Fruit fly (Drosophila melanogaster) ovary, adult (tissue): Measurements from ENCODE around the gene Tengl1.

Experiments used
- CG17801 ChIP-seq: fragments of 200-800 bp; optimal IDR thresholded peaks from 2 replicates; lab custom pipeline; 2019; ENCODE audit warnings: missing biosample characterization, mild to moderate bottlenecking, missing genetic modification characterization, moderate library complexity; ENCODE audit not compliant: partially characterized antibody

The Tengl1 gene

dm6 chr2L:2240493-2240892 is at the start of gene Tengl1:
Gene Tengl1, minus strand, starts transcription at chr2L:2240593.
- TF ChIP-seq CG17801 (GFP tag; lab: Kevin White, UChicago) = no peak

dm6 chr2L:2289316-2289715 is 48.9 kb upstream of the Tengl1 start, which contains the start of gene CG17237:
Gene CG17237, minus strand, starts transcription at chr2L:2289416.
- no peak for TF ChIP-seq CG17801 (GFP tag; lab: Kevin White, UChicago)

- TF ChIP-seq CG17801 (GFP tag; lab: Kevin White, UChicago) = no peak
Measured at dm6 chr2L:2287807-2288206, 47.4 kb upstream of the Tengl1 start, which contains the start of gene CG42658. Gene CG42658, minus strand, starts transcription at chr2L:2287907.

dm6 chr2L:2286773-2287172 is 46.4 kb upstream of the Tengl1 start, which contains the start of gene CG31681:
Gene CG31681, minus strand, starts transcription at chr2L:2286873.
- no peak for TF ChIP-seq CG17801 (GFP tag; lab: Kevin White, UChicago)

dm6 chr2L:2284863-2285262 is 44.5 kb upstream of the Tengl1 start, which contains the start of gene CG4271:
Gene CG4271, plus strand, starts transcription at chr2L:2285163.
- TF ChIP-seq CG17801 (GFP tag; lab: Kevin White, UChicago) = no peak

- no peak for TF ChIP-seq CG17801 (GFP tag; lab: Kevin White, UChicago)
Measured at dm6 chr2L:2269040-2269439, 28.6 kb upstream of the Tengl1 start, which contains the start of gene CG17242. Gene CG17242, minus strand, starts transcription at chr2L:2269140.

dm6 chr2L:2265221-2265620 is 24.8 kb upstream of the Tengl1 start, which contains the start of gene CG34049:
Gene CG34049, minus strand, starts transcription at chr2L:2265321.
- no peak for TF ChIP-seq CG17801 (GFP tag; lab: Kevin White, UChicago)

- no peak for TF ChIP-seq CG17801 (GFP tag; lab: Kevin White, UChicago)
Measured at dm6 chr2L:2263142-2263541, 22.7 kb upstream of the Tengl1 start, which contains the start of gene CG4270. Gene CG4270, plus strand, starts transcription at chr2L:2263442.

dm6 chr2L:2254950-2255349 is 14.6 kb upstream of the Tengl1 start, which contains the start of gene Send1:
Gene Send1, minus strand, starts transcription at chr2L:2255050.
- no peak for TF ChIP-seq CG17801 (GFP tag; lab: Kevin White, UChicago)

- TF ChIP-seq CG17801 (GFP tag; lab: Kevin White, UChicago) = no peak
Measured at dm6 chr2L:2252745-2253144, 12.4 kb upstream of the Tengl1 start, which contains the start of gene CG17234. Gene CG17234, plus strand, starts transcription at chr2L:2253045.

- TF ChIP-seq CG17801 (GFP tag; lab: Kevin White, UChicago) = no peak
Measured at dm6 chr2L:2252241-2252640, 11.8 kb upstream of the Tengl1 start, which contains the start of gene CG17239. Gene CG17239, minus strand, starts transcription at chr2L:2252341.

- TF ChIP-seq CG17801 (GFP tag; lab: Kevin White, UChicago) = no peak
Measured at dm6 chr2L:2251175-2251574, 10.8 kb upstream of the Tengl1 start, which contains the start of gene Ser12. Gene Ser12, minus strand, starts transcription at chr2L:2251275.

dm6 chr2L:2249578-2249977 is 9.2 kb upstream of the Tengl1 start:
- no peak for TF ChIP-seq CG17801 (GFP tag; lab: Kevin White, UChicago)

- no peak for TF ChIP-seq CG17801 (GFP tag; lab: Kevin White, UChicago)
Measured at dm6 chr2L:2242783-2243182, 2.4 kb upstream of the Tengl1 start.

- peak; percentile 15 for TF ChIP-seq CG17801 (GFP tag; lab: Kevin White, UChicago)
Measured at dm6 chr2L:2242139-2242538, 1.7 kb upstream of the Tengl1 start, which contains the start of gene CG4267. Gene CG4267, plus strand, starts transcription at chr2L:2242378.

dm6 chr2L:2239284-2239683 is 1.1 kb downstream of the Tengl1 start, which contains the start of gene Tengl2:
Gene Tengl2, minus strand, starts transcription at chr2L:2239384.
- TF ChIP-seq CG17801 (GFP tag; lab: Kevin White, UChicago) = no peak
